Worm (Caenorhabditis elegans) whole organism, young adult: ENCODE results near the gene Y32B12C.1.

ENCODE experiments used
- B0336.3 ChIP-seq: fragments of 200-800 bp; sonication (Bioruptor generic); IDR thresholded peaks from 2 replicates; pipeline ENCODE4 v1.3.6; 2022; ENCODE audit warnings: missing genetic modification characterization, missing compliant biosample characterization
- C17E4.6 ChIP-seq: fragments of 200-800 bp; sonication (Bioruptor generic); IDR thresholded peaks from 2 replicates; pipeline ENCODE4 v1.3.6; 2022; ENCODE audit warnings: missing genetic modification reagents, missing genetic modification characterization, missing compliant biosample characterization
- F23B12.7 ChIP-seq: sonication (generic microtip); optimal IDR thresholded peaks from 2 replicates; lab custom pipeline; 2017; ENCODE audit warnings: missing genetic modification characterization, mild to moderate bottlenecking, missing compliant biosample characterization, antibody characterized with exemption, moderate library complexity; ENCODE audit not compliant: insufficient read depth
- F39B2.1 ChIP-seq: fragments of 200-800 bp; sonication (Bioruptor generic); IDR thresholded peaks from 2 replicates; pipeline ENCODE4 v1.3.6; 2022; ENCODE audit warnings: missing genetic modification reagents, missing genetic modification characterization, missing compliant biosample characterization
- F52B5.7 ChIP-seq: sonication (generic microtip); optimal IDR thresholded peaks from 2 replicates; lab custom pipeline; 2016; ENCODE audit warnings: mild to moderate bottlenecking, missing genetic modification characterization, missing compliant biosample characterization
- F57C9.4 ChIP-seq: sonication (generic microtip); optimal IDR thresholded peaks from 2 replicates; lab custom pipeline; 2017; ENCODE audit warnings: mild to moderate bottlenecking, missing genetic modification characterization, missing compliant biosample characterization
- T07F8.4 ChIP-seq: sonication (generic microtip); optimal IDR thresholded peaks from 2 replicates; lab custom pipeline; 2016; ENCODE audit warnings: mild to moderate bottlenecking, missing genetic modification characterization, moderate library complexity, missing compliant biosample characterization
- ZK185.1 ChIP-seq: sonication (generic microtip); optimal IDR thresholded peaks from 2 replicates; lab custom pipeline; 2016; ENCODE audit warnings: mild to moderate bottlenecking, missing genetic modification characterization, missing compliant biosample characterization; ENCODE audit not compliant: poor library complexity, severe bottlenecking
- atf-7 ChIP-seq: sonication (generic microtip); optimal IDR thresholded peaks from 2 replicates; lab custom pipeline; 2017; ENCODE audit warnings: mild to moderate bottlenecking, missing genetic modification characterization, missing compliant biosample characterization
- athp-1 ChIP-seq: sonication (generic microtip); optimal IDR thresholded peaks from 2 replicates; lab custom pipeline; 2017; ENCODE audit warnings: mild to moderate bottlenecking, missing genetic modification characterization, missing compliant biosample characterization
- attf-3 ChIP-seq: fragments of 200-800 bp; sonication (Bioruptor generic); conservative IDR thresholded peaks from 2 replicates; pipeline ENCODE4 v1.3.6; 2022; ENCODE audit warnings: missing genetic modification reagents, missing genetic modification characterization, missing compliant biosample characterization
- attf-6 ChIP-seq: fragments of 200-800 bp; sonication (Bioruptor generic); IDR thresholded peaks from 2 replicates; pipeline ENCODE4 v1.3.6; 2022; ENCODE audit warnings: missing genetic modification reagents, missing genetic modification characterization, missing compliant biosample characterization
- cebp-2 ChIP-seq: fragments of 200-800 bp; sonication (Bioruptor generic); IDR thresholded peaks from 2 replicates; pipeline ENCODE4 v1.3.6; 2022; ENCODE audit warnings: missing genetic modification characterization, missing compliant biosample characterization
- ceh-40 ChIP-seq: fragments of 200-800 bp; sonication (Bioruptor generic); IDR thresholded peaks from 2 replicates; pipeline ENCODE4 v1.3.6; 2022; ENCODE audit warnings: missing genetic modification characterization, missing compliant biosample characterization
- chd-7 ChIP-seq: sonication (generic microtip); optimal IDR thresholded peaks from 2 replicates; lab custom pipeline; 2016; ENCODE audit warnings: mild to moderate bottlenecking, missing genetic modification characterization, moderate library complexity, missing compliant biosample characterization
- die-1 ChIP-seq: sonication (generic microtip); optimal IDR thresholded peaks from 2 replicates; lab custom pipeline; 2016; ENCODE audit warnings: missing genotype, mild to moderate bottlenecking, missing genetic modification characterization, missing compliant biosample characterization
- dox-1 ChIP-seq: fragments of 200-800 bp; sonication (Bioruptor generic); IDR thresholded peaks from 2 replicates; pipeline ENCODE4 v1.3.6; 2022; ENCODE audit warnings: missing genetic modification reagents, missing genetic modification characterization, missing compliant biosample characterization
- dpl-1 ChIP-seq: fragments of 150-350 bp; optimal IDR thresholded peaks from 2 replicates; lab custom pipeline; 2014; ENCODE audit warnings: missing biosample characterization, missing genetic modification reagents, missing genetic modification characterization
- efl-1 ChIP-seq: fragments of 150-350 bp; optimal IDR thresholded peaks from 2 replicates; lab custom pipeline; 2014; ENCODE audit warnings: missing biosample characterization, missing genetic modification reagents, missing genetic modification characterization
- ekl-4 ChIP-seq: fragments of 200-800 bp; sonication (Bioruptor generic); IDR thresholded peaks from 2 replicates; pipeline ENCODE4 v1.3.6; 2022; ENCODE audit warnings: missing genetic modification reagents, missing genetic modification characterization, missing compliant biosample characterization
- fkh-3 ChIP-seq: sonication (generic microtip); optimal IDR thresholded peaks from 2 replicates; lab custom pipeline; 2016; ENCODE audit warnings: mild to moderate bottlenecking, missing genetic modification characterization, missing compliant biosample characterization
- him-1 ChIP-seq: sonication (generic microtip); optimal IDR thresholded peaks from 2 replicates; lab custom pipeline; 2016; ENCODE audit warnings: missing genotype, missing genetic modification reagents, missing genetic modification characterization, missing compliant biosample characterization
- lin-26 ChIP-seq: fragments of 200-800 bp; sonication (Bioruptor generic); IDR thresholded peaks from 2 replicates; pipeline ENCODE4 v1.3.6; 2022; ENCODE audit warnings: missing genetic modification reagents, missing genetic modification characterization, missing compliant biosample characterization
- lin-54 ChIP-seq: fragments of 200-800 bp; sonication (Bioruptor generic); optimal IDR thresholded peaks from 2 replicates; lab custom pipeline; 2018; ENCODE audit warnings: mild to moderate bottlenecking, missing genetic modification characterization, missing compliant biosample characterization
- lsy-27 ChIP-seq: sonication (generic microtip); optimal IDR thresholded peaks from 2 replicates; lab custom pipeline; 2017; ENCODE audit warnings: missing genetic modification characterization, mild to moderate bottlenecking, missing compliant biosample characterization, antibody characterized with exemption, missing genotype, borderline replicate concordance; ENCODE audit not compliant: insufficient read depth
- madf-3 ChIP-seq: fragments of 200-800 bp; sonication (Bioruptor generic); IDR thresholded peaks from 2 replicates; pipeline ENCODE4 v1.3.6; 2022; ENCODE audit warnings: missing genetic modification reagents, missing genetic modification characterization, missing compliant biosample characterization
- mcd-1 ChIP-seq: fragments of 200-800 bp; sonication (Bioruptor generic); IDR thresholded peaks from 2 replicates; pipeline ENCODE4 v1.3.6; 2022; ENCODE audit warnings: missing genetic modification reagents, missing genetic modification characterization, missing compliant biosample characterization
- mxl-1 ChIP-seq: sonication (generic microtip); optimal IDR thresholded peaks from 2 replicates; lab custom pipeline; 2016; ENCODE audit warnings: missing genetic modification characterization, missing compliant biosample characterization
- nfyb-1 ChIP-seq: fragments of 200-800 bp; sonication (Bioruptor generic); IDR thresholded peaks from 2 replicates; pipeline ENCODE4 v1.3.6; 2022; ENCODE audit warnings: missing genetic modification reagents, missing genetic modification characterization, missing compliant biosample characterization
- nhr-80 ChIP-seq: sonication (generic microtip); optimal IDR thresholded peaks from 2 replicates; lab custom pipeline; 2016; ENCODE audit warnings: missing genetic modification characterization, missing compliant biosample characterization
- nhr-90 ChIP-seq: sonication (generic microtip); optimal IDR thresholded peaks from 2 replicates; lab custom pipeline; 2016; ENCODE audit warnings: missing genotype, mild to moderate bottlenecking, missing genetic modification characterization, missing compliant biosample characterization
- pbrm-1 ChIP-seq: fragments of 200-800 bp; sonication (Bioruptor generic); IDR thresholded peaks from 2 replicates; pipeline ENCODE4 v1.3.6; 2022; ENCODE audit warnings: missing genetic modification reagents, missing genetic modification characterization, missing compliant biosample characterization
- repo-1 ChIP-seq: sonication (generic microtip); optimal IDR thresholded peaks from 2 replicates; lab custom pipeline; 2017; ENCODE audit warnings: mild to moderate bottlenecking, missing genetic modification characterization, missing compliant biosample characterization
- sdz-38 ChIP-seq: sonication (generic microtip); optimal IDR thresholded peaks from 2 replicates; lab custom pipeline; 2016; ENCODE audit warnings: missing genotype, missing genetic modification characterization, missing compliant biosample characterization
- snpc-1.1 ChIP-seq: sonication (generic microtip); optimal IDR thresholded peaks from 2 replicates; lab custom pipeline; 2017; ENCODE audit warnings: missing genetic modification characterization, mild to moderate bottlenecking, missing compliant biosample characterization, antibody characterized with exemption, moderate library complexity, missing genotype, missing genetic modification reagents; ENCODE audit not compliant: insufficient read depth
- snpc-1.3 ChIP-seq: sonication (generic microtip); optimal IDR thresholded peaks from 2 replicates; lab custom pipeline; 2017; ENCODE audit warnings: missing genetic modification characterization, mild to moderate bottlenecking, missing compliant biosample characterization, antibody characterized with exemption, moderate library complexity, missing genotype, missing genetic modification reagents; ENCODE audit not compliant: insufficient read depth
- snpc-3.4 ChIP-seq: sonication (generic microtip); optimal IDR thresholded peaks from 2 replicates; lab custom pipeline; 2017; ENCODE audit warnings: missing genetic modification characterization, mild to moderate bottlenecking, missing compliant biosample characterization, antibody characterized with exemption, moderate library complexity, missing genotype, missing genetic modification reagents
- sptf-2 ChIP-seq: fragments of 200-800 bp; sonication (Bioruptor generic); optimal IDR thresholded peaks from 2 replicates; lab custom pipeline; 2018; ENCODE audit warnings: mild to moderate bottlenecking, missing genetic modification characterization, missing compliant biosample characterization
- unc-130 ChIP-seq: sonication (generic microtip); optimal IDR thresholded peaks from 2 replicates; lab custom pipeline; 2016; ENCODE audit warnings: missing genetic modification reagents, missing genetic modification characterization, missing compliant biosample characterization
- zfh-2 ChIP-seq: fragments of 200-800 bp; sonication (Bioruptor generic); conservative IDR thresholded peaks from 2 replicates; pipeline ENCODE4 v1.3.6; 2022; ENCODE audit warnings: missing genetic modification reagents, missing genetic modification characterization, missing compliant biosample characterization
- ztf-22 ChIP-seq: fragments of 200-800 bp; sonication (Bioruptor generic); optimal IDR thresholded peaks from 2 replicates; lab custom pipeline; 2018; ENCODE audit warnings: mild to moderate bottlenecking, missing genetic modification characterization, moderate library complexity, missing compliant biosample characterization
- ztf-26 ChIP-seq: sonication (generic microtip); optimal IDR thresholded peaks from 2 replicates; lab custom pipeline; 2017; ENCODE audit warnings: missing genetic modification characterization, missing compliant biosample characterization
- ztf-3 ChIP-seq: fragments of 200-800 bp; sonication (Bioruptor generic); optimal IDR thresholded peaks from 2 replicates; lab custom pipeline; 2018; ENCODE audit warnings: mild to moderate bottlenecking, missing genetic modification characterization, missing compliant biosample characterization

Y32B12C.1 gene

ce11 chrV:16629600-16629999 is 23.2 kb downstream of the Y32B12C.1 start, which contains the start of gene srd-21:
Gene srd-21 (plus strand): TSS chrV:16629900.
- TF ChIP-seq pbrm-1 (GFP tag; lab: Robert Waterston, UW): no peak
- TF ChIP-seq him-1: no peak
- no peak for TF ChIP-seq lin-54 (GFP tag; lab: Kevin White, UChicago)
- no peak for TF ChIP-seq mcd-1 (GFP tag; lab: Robert Waterston, UW)
- TF ChIP-seq dox-1 (GFP tag; lab: Robert Waterston, UW): no peak
- no peak for TF ChIP-seq dpl-1 (GFP tag; lab: Kevin White, UChicago)
- TF ChIP-seq ztf-22 (GFP tag; lab: Kevin White, UChicago): no peak
- TF ChIP-seq unc-130 (GFP tag; lab: Kevin White, UChicago): no peak
- no peak for TF ChIP-seq nhr-80 (tag; lab: Kevin White, UChicago)
- TF ChIP-seq die-1: no peak
- TF ChIP-seq F23B12.7: no peak
- TF ChIP-seq atf-7 (tag; lab: Kevin White, UChicago): no peak
- no peak for TF ChIP-seq sptf-2 (GFP tag; lab: Kevin White, UChicago)
- TF ChIP-seq fkh-3 (tag; lab: Kevin White, UChicago): no peak
- TF ChIP-seq athp-1: no peak
- TF ChIP-seq lsy-27: no peak
- no peak for TF ChIP-seq repo-1 (tag; lab: Kevin White, UChicago)
- TF ChIP-seq nfyb-1 (GFP tag; lab: Robert Waterston, UW): no peak
- no peak for TF ChIP-seq zfh-2 (GFP tag; lab: Robert Waterston, UW)

- TF ChIP-seq ztf-3 (GFP tag; lab: Kevin White, UChicago): no peak
- no peak for TF ChIP-seq F57C9.4 (tag; lab: Kevin White, UChicago)
- TF ChIP-seq ekl-4: no peak
- no peak for TF ChIP-seq efl-1
- no peak for TF ChIP-seq him-1
- no peak for TF ChIP-seq B0336.3 (GFP tag; lab: Robert Waterston, UW)
Observed at ce11 chrV:16635911-16636310, 29.5 kb downstream of the Y32B12C.1 start, which contains the start of gene mltn-11. Gene mltn-11 (plus strand): TSS chrV:16636186.

ce11 chrV:16638204-16638603 is 31.8 kb downstream of the Y32B12C.1 start, which contains the start of gene srw-76:
Gene srw-76 (minus strand): TSS chrV:16638304.
- TF ChIP-seq mcd-1 (GFP tag; lab: Robert Waterston, UW) (no peak), mxl-1 (no peak), ztf-22 (GFP tag; lab: Kevin White, UChicago) (no peak), atf-7 (tag; lab: Kevin White, UChicago) (no peak), nhr-80 (tag; lab: Kevin White, UChicago) (no peak), C17E4.6 (GFP tag; lab: Robert Waterston, UW) (no peak), ztf-26 (tag; lab: Kevin White, UChicago) (no peak)

ce11 chrV:16640366-16640765 is 34.0 kb downstream of the Y32B12C.1 start:
- TF ChIP-seq cebp-2 (GFP tag; lab: Robert Waterston, UW) (0 out of 2 replicates have a peak, but pooled peaks have one; percentile 77), snpc-3.4 (tag; lab: Kevin White, UChicago) (peak; percentile 39), attf-6 (GFP tag; lab: Robert Waterston, UW) (peak; percentile 83), die-1 (peak; percentile 69), madf-3 (GFP tag; lab: Robert Waterston, UW) (no peak), atf-7 (tag; lab: Kevin White, UChicago) (no peak), lin-26 (GFP tag; lab: Robert Waterston, UW) (peak; percentile 74), ZK185.1 (tag; lab: Kevin White, UChicago) (peak; percentile 57), sdz-38 (no peak), T07F8.4 (tag; lab: Kevin White, UChicago) (no peak), ceh-40 (GFP tag; lab: Robert Waterston, UW) (no peak), snpc-1.1 (tag; lab: Kevin White, UChicago) (peak; percentile 51), chd-7 (peak; percentile 22), mxl-1 (peak; percentile 25), attf-3 (GFP tag; lab: Robert Waterston, UW) (no peak), mcd-1 (GFP tag; lab: Robert Waterston, UW) (0 out of 2 replicates have a peak, but pooled peaks have one; percentile 15), F52B5.7 (tag; lab: Kevin White, UChicago) (no peak), nhr-90 (peak; percentile 64), F39B2.1 (GFP tag; lab: Robert Waterston, UW) (no peak), snpc-1.3 (tag; lab: Kevin White, UChicago) (no peak), lsy-27 (no peak)
